Fruit fly (Drosophila melanogaster) whole organism: ENCODE measurements around the gene CG32087.

Source experiments
- CG8478 ChIP-seq: fragments of >200 bp; optimal IDR thresholded peaks from 2 replicates; lab custom pipeline; 2018; ENCODE audit warnings: inconsistent platforms
- Dll ChIP-seq: fragments of >200 bp; optimal IDR thresholded peaks from 2 replicates; lab custom pipeline; 2017
- EcR ChIP-seq, 2 experiments: fragments of >200 bp; optimal IDR thresholded peaks; 2 replicates each; lab custom pipeline; 2017; ENCODE audit warnings: missing biosample characterization in 2 of 2, missing genetic modification characterization in 2 of 2, missing genetic modification reagents in 2 of 2
- pan ChIP-seq: fragments of >200 bp; optimal IDR thresholded peaks from 2 replicates; lab custom pipeline; 2017
- psq ChIP-seq: fragments of >200 bp; optimal IDR thresholded peaks from 2 replicates; lab custom pipeline; 2017
- usp ChIP-seq: fragments of >200 bp; optimal IDR thresholded peaks from 2 replicates; lab custom pipeline; 2017; ENCODE audit warnings: missing biosample characterization, missing genetic modification characterization, mixed read lengths

Gene CG32087

DNA sequence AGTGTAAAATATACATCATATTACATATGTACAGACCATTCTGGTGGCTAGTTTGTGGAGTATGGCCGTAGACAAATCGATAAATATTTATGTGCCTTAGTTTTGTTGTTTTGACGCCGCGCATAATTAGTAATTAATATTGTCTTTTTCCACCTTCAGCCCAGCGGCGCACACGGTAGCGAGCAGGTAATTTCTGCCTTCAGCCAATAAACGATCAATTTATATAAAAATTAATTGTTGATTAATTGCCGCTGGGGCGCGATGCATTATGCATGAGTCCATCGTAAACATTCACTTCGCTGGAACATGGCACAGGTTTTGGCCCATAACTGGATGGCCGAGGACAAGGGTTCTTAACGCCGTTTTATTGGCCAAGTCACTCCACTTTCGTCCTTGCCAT lies 14.6 kb upstream of the CG32087 start:
- TF ChIP-seq CG8478 (lab: Kevin White, UChicago) (no peak), psq (lab: Kevin White, UChicago) (no peak), pan (lab: Kevin White, UChicago) (no peak), Dll (lab: Kevin White, UChicago) (no peak), usp (no peak), EcR (GFP tag; optimal IDR thresholded peaks at IDR 0.05; lab: Kevin White, UChicago) (no peak)

DNA sequence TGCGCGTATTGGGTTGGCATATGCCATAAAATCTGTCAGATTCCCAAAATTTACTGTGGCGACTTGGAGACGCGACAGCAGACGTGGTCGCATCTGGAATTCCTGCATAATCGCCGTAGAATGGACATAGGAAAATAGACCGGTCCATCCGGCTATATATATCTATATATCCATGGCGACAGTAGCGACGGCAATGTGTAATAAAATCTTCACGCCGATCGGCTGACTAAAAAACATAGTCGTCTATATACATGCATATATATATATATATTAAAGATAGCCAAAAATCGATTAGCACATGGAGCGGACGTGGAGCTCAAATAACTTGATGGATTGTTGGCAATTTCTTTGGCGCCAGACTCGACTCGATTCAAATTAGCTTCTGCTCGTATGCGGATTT lies 13.9 kb upstream of the CG32087 start:
- TF ChIP-seq usp (no peak), CG8478 (lab: Kevin White, UChicago) (no peak), pan (lab: Kevin White, UChicago) (no peak), psq (lab: Kevin White, UChicago) (no peak)

DNA sequence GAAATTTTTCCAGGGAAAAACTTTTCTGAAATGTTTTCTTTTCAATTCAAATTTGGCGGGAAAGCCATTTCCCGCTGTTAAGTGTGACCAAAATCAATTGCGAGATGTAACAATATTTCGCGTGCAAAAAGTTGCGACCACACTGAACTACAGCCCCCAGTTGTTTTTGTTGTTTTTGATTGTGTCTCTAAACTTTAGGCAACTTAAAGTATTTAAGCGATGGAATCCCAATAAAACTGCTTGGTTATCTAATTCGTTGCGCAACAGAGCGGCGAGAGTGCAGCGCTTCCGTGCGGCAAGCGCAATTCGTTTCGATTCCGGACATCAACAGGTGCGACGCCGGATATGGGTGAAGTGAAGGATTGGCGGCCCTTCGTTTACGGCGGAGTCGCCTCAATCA lies 11.2 kb upstream of the CG32087 start, which contains the start of gene Bmcp:
TSS of gene Bmcp (plus strand) at position 155 of the 400 bp plus-strand sequence.
- TF ChIP-seq CG8478 (lab: Kevin White, UChicago), result no peak

DNA sequence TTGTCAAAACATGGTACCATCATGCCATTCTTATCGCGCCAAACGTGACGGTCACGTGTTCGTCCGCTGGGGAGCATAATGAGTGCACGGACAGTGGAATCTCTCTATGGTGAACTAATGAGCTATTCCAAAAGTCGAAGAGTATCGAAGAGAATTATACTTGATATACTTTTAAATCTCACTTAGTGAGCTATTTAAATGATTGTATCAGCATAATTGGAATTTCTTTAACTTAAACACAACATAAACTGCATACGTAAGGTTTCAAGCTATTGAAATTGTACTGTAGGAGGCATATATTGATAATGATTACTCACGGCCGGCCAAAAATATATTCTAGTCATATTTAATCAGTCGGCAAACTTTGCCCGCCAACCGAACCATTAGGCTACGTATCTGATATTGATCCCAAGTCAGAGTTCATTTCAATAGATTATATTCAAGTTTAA lies 10.4 kb upstream of the CG32087 start:
- TF ChIP-seq CG8478 (lab: Kevin White, UChicago) (no peak), EcR (GFP tag; optimal IDR thresholded peaks at IDR 0.05; lab: Kevin White, UChicago) (no peak), pan (lab: Kevin White, UChicago) (no peak), usp (no peak)

dm6 chr3L:11728147-11728546 lies 3.8 kb upstream of the CG32087 start, which contains the start of gene sunn:
TSS of gene sunn (plus strand) at chr3L:11728348.
- TF ChIP-seq usp (no peak), CG8478 (lab: Kevin White, UChicago) (no peak), psq (lab: Kevin White, UChicago) (no peak), pan (lab: Kevin White, UChicago) (no peak), EcR (GFP tag; optimal IDR thresholded peaks at IDR 0.05; lab: Kevin White, UChicago) (no peak), Dll (lab: Kevin White, UChicago) (no peak)

- no peak for TF ChIP-seq CG8478 (lab: Kevin White, UChicago)
- no peak for TF ChIP-seq EcR (GFP tag; optimal IDR thresholded peaks at IDR 0.05; lab: Kevin White, UChicago)
- TF ChIP-seq pan (lab: Kevin White, UChicago), result no peak
- no peak for TF ChIP-seq psq (lab: Kevin White, UChicago)
- TF ChIP-seq Dll (lab: Kevin White, UChicago), result no peak
- TF ChIP-seq usp, result no peak
Observed at dm6 chr3L:11751005-11751404, 19.1 kb downstream of the CG32087 start, which contains the start of gene Gr68a. TSS of gene Gr68a (plus strand) at chr3L:11751305.

- TF ChIP-seq pan (lab: Kevin White, UChicago) (no peak), EcR (GFP tag; optimal IDR thresholded peaks at IDR 0.05; lab: Kevin White, UChicago) (no peak)
Observed at dm6 chr3L:11764930-11765329, 33.0 kb downstream of the CG32087 start.

dm6 chr3L:11765695-11766232 lies 33.8 kb downstream of the CG32087 start, which contains the start of gene loaf:
TSS of gene loaf (minus strand) at chr3L:11766182.
- TF ChIP-seq EcR (GFP tag; optimal IDR thresholded peaks at IDR 0.05; lab: Kevin White, UChicago) (no peak), pan (lab: Kevin White, UChicago) (no peak), usp (no peak), CG8478 (lab: Kevin White, UChicago) (no peak), psq (lab: Kevin White, UChicago) (no peak), Dll (lab: Kevin White, UChicago) (no peak)

DNA sequence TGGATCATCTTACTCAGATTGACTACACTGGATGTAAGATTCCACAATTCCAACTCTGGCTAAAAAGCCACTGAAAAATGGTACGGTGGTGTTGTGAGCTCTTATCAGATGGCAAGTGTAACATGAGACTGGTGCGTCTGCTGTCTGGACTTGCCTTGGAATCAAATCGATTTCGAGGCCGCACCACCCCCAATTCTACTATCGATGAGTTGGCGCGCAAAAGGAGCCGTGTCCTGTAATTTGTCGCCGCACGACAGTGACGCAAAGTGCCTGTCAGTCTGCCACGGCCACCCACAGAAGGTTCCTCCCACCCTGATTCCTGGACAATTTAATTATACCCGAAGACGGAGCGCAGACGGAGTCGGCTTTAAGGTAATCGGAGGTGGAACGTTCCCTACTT lies 34.6 kb downstream of the CG32087 start:
- TF ChIP-seq Dll (lab: Kevin White, UChicago) (no peak), CG8478 (lab: Kevin White, UChicago) (no peak), EcR (GFP tag; optimal IDR thresholded peaks at IDR 0.05; lab: Kevin White, UChicago) (no peak), pan (lab: Kevin White, UChicago) (no peak), psq (lab: Kevin White, UChicago) (no peak), usp (no peak)

- TF ChIP-seq Dll (lab: Kevin White, UChicago) (no peak), pan (lab: Kevin White, UChicago) (no peak), EcR (GFP tag; optimal IDR thresholded peaks at IDR 0.05; lab: Kevin White, UChicago) (no peak), usp (no peak), CG8478 (lab: Kevin White, UChicago) (no peak), psq (lab: Kevin White, UChicago) (no peak)
Observed at dm6 chr3L:11772057-11772456, 40.1 kb downstream of the CG32087 start, which contains the start of gene Muc68D. TSS of gene Muc68D (minus strand) at chr3L:11772157.

DNA sequence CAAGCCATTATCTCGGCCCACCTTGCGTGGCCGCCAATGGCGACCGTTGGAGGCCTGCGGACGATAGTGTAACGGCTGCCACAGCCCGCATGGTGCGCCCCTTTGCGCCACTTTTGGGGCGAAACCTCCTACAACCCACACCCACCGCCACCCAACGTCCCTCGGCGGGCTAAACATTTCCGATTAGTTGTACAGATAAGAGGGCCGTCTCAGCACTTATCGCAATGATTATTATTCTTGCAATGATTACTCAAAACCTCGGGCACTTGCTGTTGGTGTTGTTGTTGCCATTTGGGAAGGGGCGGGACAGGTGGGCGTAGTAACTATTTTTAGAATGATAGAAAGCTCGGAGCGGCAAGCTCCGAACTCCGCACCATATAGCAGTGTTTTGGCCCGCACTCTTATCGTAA lies 40.7 kb downstream of the CG32087 start:
- no peak for TF ChIP-seq pan (lab: Kevin White, UChicago)

DNA sequence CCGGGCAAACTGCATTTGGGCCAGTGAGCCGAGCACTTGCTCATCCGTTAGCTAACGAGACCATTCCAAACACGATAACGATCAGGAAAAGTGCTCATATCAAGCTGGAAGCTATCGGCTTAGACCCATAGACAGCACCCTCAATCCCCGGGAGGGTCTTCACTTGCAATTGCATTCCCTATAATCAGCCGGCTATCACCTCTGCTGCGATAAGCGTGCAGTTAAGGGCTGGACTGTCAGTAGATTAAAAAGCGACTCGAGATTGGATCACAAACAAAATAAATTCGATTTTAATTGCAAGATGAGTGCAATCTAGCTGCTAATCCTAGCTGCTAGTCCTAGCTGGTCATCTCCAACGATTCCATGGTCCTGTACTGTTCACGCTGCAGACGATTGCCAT lies 41.9 kb downstream of the CG32087 start:
- TF ChIP-seq CG8478 (lab: Kevin White, UChicago) (no peak), EcR (GFP tag; optimal IDR thresholded peaks at IDR 0.05; lab: Kevin White, UChicago) (no peak), pan (lab: Kevin White, UChicago) (no peak), Dll (lab: Kevin White, UChicago) (no peak), psq (lab: Kevin White, UChicago) (no peak), usp (no peak)

- TF ChIP-seq Dll (lab: Kevin White, UChicago) (no peak), EcR (GFP tag; optimal IDR thresholded peaks at IDR 0.05; lab: Kevin White, UChicago) (no peak), usp (no peak), CG8478 (lab: Kevin White, UChicago) (no peak), psq (lab: Kevin White, UChicago) (no peak), pan (lab: Kevin White, UChicago) (no peak)
Observed at dm6 chr3L:11774401-11774800, 42.5 kb downstream of the CG32087 start, which contains the start of gene Tim13. TSS of gene Tim13 (minus strand) at chr3L:11774501.
